Worm (Caenorhabditis elegans): ENCODE results near the gene atf-2.

DNA sequence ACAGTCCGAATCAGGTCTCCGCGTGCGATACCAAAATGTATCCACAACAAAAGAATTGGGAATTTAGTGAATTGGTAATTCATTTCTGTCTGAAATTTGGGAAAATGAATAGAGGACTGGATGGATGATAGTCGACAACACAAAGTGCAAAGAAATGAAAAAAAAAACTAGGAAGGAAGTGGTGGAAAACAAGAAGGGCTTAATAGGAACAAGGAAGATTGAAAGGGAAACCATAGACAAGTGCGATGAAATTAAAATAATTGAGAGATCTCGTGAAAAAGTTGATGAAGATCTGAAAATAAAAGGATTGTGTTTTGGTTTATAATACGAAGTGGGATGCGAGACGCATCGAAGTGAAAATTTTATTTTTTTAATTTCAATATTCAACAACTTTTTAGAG is 42.3 kb downstream of the atf-2 start, which contains the start of gene F07H5.7:
- TF ChIP-seq cog-1 (tag; optimal IDR thresholded peaks at IDR 0.05): no peak
- TF ChIP-seq ref-1 (GFP tag; conservative IDR thresholded peaks at IDR 0.05): no peak
- no peak for TF ChIP-seq flt-1 (GFP tag; IDR thresholded peaks at IDR 0.05)
- TF ChIP-seq ztf-23 (GFP tag; IDR thresholded peaks at IDR 0.05): no peak
- no peak for TF ChIP-seq T22C8.4 (GFP tag; IDR thresholded peaks at IDR 0.05)
